Worm (Caenorhabditis elegans): ENCODE data around the gene ZK6.6.

The ZK6.6 gene

DNA sequence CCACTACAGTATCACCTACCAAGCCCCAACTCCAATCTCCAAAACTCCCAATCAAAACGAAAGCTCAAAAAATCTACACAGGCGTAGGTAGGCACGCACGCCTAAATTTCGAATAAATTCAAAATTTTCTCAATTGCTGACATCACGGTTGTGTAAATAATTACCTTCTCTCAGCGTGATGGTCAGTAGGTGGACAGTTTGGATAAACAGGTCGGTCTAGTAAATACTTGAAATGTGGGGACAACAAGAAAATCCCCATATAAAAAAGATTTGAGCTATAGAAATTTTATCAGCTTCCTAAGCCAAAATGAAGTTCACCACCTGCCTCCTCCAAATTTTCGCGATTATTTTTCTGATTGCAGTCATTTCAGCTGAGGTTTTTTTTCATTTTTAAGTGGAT lies 49.6 kb downstream of the ZK6.6 start, which contains the start of gene B0554.1:
B0554.1 (plus strand) TSS at position 301 of the 400 bp plus-strand sequence.
- TF ChIP-seq gmeb-2 (tag; optimal IDR thresholded peaks at IDR 0.05) (no peak), tbx-7 (tag; optimal IDR thresholded peaks at IDR 0.05) (no peak), odd-2 (tag; optimal IDR thresholded peaks at IDR 0.05) (no peak), hlh-8 (tag; optimal IDR thresholded peaks at IDR 0.05) (no peak), nhr-11 (tag; optimal IDR thresholded peaks at IDR 0.05) (no peak), ceh-19 (GFP tag; optimal IDR thresholded peaks at IDR 0.05) (no peak), Y22D7AL.16 (tag; optimal IDR thresholded peaks at IDR 0.05) (no peak), ztf-16 (tag; optimal IDR thresholded peaks at IDR 0.05) (no peak), fkh-6 (tag; optimal IDR thresholded peaks at IDR 0.05) (no peak), ref-2 (tag; optimal IDR thresholded peaks at IDR 0.05) (no peak), zip-5 (tag; optimal IDR thresholded peaks at IDR 0.05) (no peak), lin-11 (tag; optimal IDR thresholded peaks at IDR 0.05) (no peak), unc-55 (GFP tag; optimal IDR thresholded peaks at IDR 0.05) (no peak), pha-2 (tag; optimal IDR thresholded peaks at IDR 0.05) (no peak), sox-2 (GFP tag; IDR thresholded peaks at IDR 0.05) (no peak), unc-42 (tag; optimal IDR thresholded peaks at IDR 0.05) (no peak), ceh-31 (tag; optimal IDR thresholded peaks at IDR 0.05) (no peak), mec-3 (tag; optimal IDR thresholded peaks at IDR 0.05; ENCODE audit: borderline replicate concordance) (no peak), fax-1 (tag; optimal IDR thresholded peaks at IDR 0.05) (no peak), che-1 (tag; optimal IDR thresholded peaks at IDR 0.05) (no peak)

DNA sequence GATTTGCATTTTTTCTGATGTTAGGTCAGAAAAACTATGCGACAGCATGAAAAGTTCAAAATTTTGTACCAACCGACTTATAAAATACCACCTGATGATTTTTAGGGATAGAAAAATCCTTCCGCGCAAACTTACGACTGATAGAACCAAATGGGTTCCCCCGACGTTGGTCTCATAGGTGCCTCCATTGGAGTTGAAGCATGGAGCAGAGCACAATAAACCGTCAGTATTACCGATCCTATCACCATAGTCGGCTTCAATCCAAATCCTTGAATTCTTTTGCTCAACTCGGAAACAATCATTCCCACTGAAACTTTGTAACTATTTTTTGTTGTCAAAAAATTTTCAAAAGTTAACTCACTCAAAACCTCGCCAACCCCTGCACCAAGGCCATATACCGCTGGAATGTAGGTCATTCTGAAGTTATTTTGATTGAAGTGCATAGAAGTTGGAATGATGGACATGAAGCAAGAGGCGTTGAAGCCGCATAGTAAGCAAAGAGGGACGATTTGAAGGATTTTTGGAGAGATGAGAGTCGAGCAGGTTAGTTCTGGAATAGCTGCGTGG lies 50.8 kb downstream of the ZK6.6 start:
- TF ChIP-seq che-1 (tag; optimal IDR thresholded peaks at IDR 0.05): no peak
- TF ChIP-seq ceh-24 (tag; optimal IDR thresholded peaks at IDR 0.05): no peak
- no peak for TF ChIP-seq zip-5 (tag; optimal IDR thresholded peaks at IDR 0.05)
- no peak for TF ChIP-seq tbx-7 (tag; optimal IDR thresholded peaks at IDR 0.05)
- no peak for TF ChIP-seq syd-9 (tag; optimal IDR thresholded peaks at IDR 0.05)

DNA sequence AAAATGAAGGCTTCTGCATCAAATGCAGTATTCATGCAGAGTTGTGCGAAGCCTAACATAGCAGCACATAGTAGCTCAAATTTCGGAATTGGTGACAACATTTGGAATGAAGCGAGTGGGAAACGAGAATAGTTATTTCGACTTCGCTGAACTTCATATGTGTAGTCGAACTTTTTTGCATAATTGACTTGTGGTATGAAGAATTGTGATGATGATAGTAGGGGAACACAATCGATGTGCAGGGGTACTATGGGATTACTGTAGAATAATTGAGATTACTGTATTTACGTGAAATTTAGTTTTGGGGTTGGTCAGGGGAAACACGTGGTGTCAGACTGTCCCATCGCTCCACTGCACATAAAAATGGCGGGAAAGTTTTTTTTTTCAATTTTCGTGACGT lies 52.4 kb downstream of the ZK6.6 start, which contains the start of gene B0554.7:
B0554.7 (minus strand) TSS at position 101 of the 400 bp plus-strand sequence.
- no peak for TF ChIP-seq madf-2 (tag; optimal IDR thresholded peaks at IDR 0.05)
- no peak for TF ChIP-seq sox-4 (tag; optimal IDR thresholded peaks at IDR 0.05)
- no peak for TF ChIP-seq nhr-232 (tag; optimal IDR thresholded peaks at IDR 0.05)
- TF ChIP-seq nhr-11 (tag; optimal IDR thresholded peaks at IDR 0.05): no peak
- no peak for TF ChIP-seq K02D7.2 (tag; optimal IDR thresholded peaks at IDR 0.05)
- no peak for TF ChIP-seq fkh-10 (GFP tag; optimal IDR thresholded peaks at IDR 0.05)
- no peak for TF ChIP-seq Y22D7AL.16 (tag; optimal IDR thresholded peaks at IDR 0.05)
- no peak for TF ChIP-seq ceh-6 (GFP tag; optimal IDR thresholded peaks at IDR 0.05)
- TF ChIP-seq pat-9 (tag; optimal IDR thresholded peaks at IDR 0.05): no peak
- no peak for TF ChIP-seq F13H6.1 (tag; optimal IDR thresholded peaks at IDR 0.05)
- no peak for TF ChIP-seq lin-11 (tag; optimal IDR thresholded peaks at IDR 0.05)
- no peak for TF ChIP-seq fkh-6 (tag; optimal IDR thresholded peaks at IDR 0.05)
- TF ChIP-seq ttx-3 (tag; optimal IDR thresholded peaks at IDR 0.05): no peak
- no peak for TF ChIP-seq sdc-2 (tag; optimal IDR thresholded peaks at IDR 0.05)
- TF ChIP-seq pha-4 (tag; optimal IDR thresholded peaks at IDR 0.05): no peak
- no peak for TF ChIP-seq pros-1 (tag; optimal IDR thresholded peaks at IDR 0.05)
- no peak for TF ChIP-seq ceh-34 (tag; optimal IDR thresholded peaks at IDR 0.05)
- TF ChIP-seq K09A11.1 (tag; optimal IDR thresholded peaks at IDR 0.05; ENCODE audit: insufficient read depth): no peak
- no peak for TF ChIP-seq pqm-1 (tag; optimal IDR thresholded peaks at IDR 0.05)
